Fruit fly (Drosophila melanogaster) S2 (cell line): ENCODE data around the gene Doa.

Source experiments
- CG8478 ChIP-seq: fragments of >200 bp; optimal IDR thresholded peaks from 2 replicates; lab custom pipeline; 2018
- CTCF ChIP-seq, 2 experiments: fragments of >200 bp; optimal IDR thresholded peaks; 2 replicates each; lab custom pipeline; 2018

The Doa gene

DNA sequence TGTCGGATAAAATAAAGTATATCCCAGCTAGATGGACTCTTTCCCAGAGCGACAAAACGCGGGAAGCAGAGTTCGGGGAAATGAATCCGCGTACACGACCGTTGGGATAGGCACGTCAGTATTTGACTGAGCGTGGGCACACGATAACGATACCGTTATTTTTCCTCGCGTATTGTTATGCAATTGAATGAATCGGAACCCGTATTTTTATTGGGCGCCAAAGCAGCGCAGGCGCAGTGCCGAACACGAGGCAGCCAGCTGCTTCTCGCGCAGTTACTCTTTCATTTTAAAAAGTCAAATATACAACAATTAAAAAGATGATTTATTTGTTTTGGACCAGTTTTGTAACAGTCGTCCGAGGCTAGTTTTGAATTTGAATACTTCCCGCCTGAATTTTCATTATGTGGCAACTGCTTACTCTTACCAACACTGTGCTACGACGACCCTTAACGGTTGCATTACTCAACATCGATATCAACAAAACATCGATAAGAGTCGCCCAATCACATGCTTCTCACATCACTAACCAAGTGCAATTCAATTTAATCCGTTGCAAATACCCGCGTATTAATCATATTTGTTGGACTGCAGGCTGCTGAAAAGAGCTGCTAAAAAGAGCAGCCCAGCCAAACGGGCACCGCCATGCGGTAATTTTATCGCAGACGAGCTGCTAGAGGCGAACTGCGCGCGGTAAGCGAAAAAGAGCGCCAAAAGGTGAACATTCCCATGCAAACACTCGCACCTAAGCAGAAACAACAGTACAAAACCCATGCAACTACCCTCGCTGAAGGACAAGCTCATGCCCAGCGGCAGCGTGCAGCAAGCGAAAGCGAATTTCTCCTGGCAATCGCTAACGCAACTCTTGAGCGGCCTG is at the start of gene Doa, which contains the start of gene CG33203:
Gene Doa, plus strand, starts transcription at position 515 of the 874 bp plus-strand sequence.
Gene CG33203, minus strand, starts transcription at position 151 of the 874 bp plus-strand sequence.
- TF ChIP-seq CG8478: no peak
- TF ChIP-seq CTCF (optimal IDR thresholded peaks at IDR 0.05; lab: Kevin White, UChicago): peak; percentile 38 to 43

DNA sequence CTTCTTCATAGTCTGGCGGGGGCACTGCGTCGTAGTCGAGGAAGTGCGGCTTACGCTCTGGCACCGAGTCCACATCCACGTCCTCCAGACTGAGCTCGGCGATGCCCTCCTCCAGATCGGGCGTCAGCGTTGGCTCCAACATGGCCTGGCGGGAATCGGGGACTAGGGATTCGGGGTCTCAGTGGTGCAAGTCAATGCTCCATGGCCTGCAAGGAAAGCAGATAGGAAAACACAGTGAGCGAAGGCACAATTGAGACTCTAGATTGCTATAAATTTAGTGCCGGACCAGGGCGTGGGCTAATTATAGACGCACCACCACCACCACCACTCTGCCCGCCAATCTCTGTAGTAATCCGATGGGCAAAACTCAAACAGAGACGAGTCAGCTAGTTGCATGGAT is 47.3 kb upstream of the Doa start:
- TF ChIP-seq CG8478: no peak
- no peak for TF ChIP-seq CTCF (optimal IDR thresholded peaks at IDR 0.05; lab: Kevin White, UChicago)

DNA sequence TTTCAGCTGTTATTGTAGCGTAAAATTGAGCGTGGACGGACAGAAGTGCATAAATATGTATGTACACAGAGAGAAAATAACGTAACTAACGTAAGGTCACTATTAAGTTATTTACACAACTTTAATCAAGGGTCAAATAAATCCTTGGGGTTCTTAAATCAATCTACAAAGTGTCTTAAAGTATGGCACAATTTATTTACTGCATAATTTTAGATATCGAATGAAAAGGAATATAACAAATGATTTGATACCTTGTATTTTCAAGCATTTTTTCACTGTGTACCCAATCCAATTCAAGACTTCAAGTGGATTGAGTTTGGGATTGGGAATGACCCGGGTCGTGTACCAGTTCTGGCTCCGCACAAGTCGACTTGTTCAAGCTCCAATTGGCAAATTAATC is 45.9 kb upstream of the Doa start:
- TF ChIP-seq CTCF (optimal IDR thresholded peaks at IDR 0.05; lab: Kevin White, UChicago) (no peak), CG8478 (no peak)

DNA sequence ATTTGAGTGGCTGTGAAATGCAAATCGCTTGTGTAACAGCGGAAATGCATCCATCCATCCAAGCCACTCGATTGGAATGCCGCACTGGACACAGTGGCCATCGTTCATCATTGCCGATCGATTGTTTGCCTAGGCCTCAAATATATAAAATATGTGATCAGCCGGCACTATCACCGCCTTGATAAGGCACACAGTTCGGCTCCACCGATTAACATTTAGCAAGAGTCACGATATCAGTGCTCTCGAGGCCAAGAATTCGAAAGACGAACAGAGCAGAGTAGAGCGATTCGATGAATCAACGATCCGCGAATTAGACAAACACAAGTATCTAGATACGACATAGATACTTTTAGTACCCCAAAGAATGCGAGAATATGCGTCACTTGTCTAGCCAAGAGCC is 45.4 kb upstream of the Doa start:
- no peak for TF ChIP-seq CG8478
- TF ChIP-seq CTCF (optimal IDR thresholded peaks at IDR 0.05; lab: Kevin White, UChicago): no peak

DNA sequence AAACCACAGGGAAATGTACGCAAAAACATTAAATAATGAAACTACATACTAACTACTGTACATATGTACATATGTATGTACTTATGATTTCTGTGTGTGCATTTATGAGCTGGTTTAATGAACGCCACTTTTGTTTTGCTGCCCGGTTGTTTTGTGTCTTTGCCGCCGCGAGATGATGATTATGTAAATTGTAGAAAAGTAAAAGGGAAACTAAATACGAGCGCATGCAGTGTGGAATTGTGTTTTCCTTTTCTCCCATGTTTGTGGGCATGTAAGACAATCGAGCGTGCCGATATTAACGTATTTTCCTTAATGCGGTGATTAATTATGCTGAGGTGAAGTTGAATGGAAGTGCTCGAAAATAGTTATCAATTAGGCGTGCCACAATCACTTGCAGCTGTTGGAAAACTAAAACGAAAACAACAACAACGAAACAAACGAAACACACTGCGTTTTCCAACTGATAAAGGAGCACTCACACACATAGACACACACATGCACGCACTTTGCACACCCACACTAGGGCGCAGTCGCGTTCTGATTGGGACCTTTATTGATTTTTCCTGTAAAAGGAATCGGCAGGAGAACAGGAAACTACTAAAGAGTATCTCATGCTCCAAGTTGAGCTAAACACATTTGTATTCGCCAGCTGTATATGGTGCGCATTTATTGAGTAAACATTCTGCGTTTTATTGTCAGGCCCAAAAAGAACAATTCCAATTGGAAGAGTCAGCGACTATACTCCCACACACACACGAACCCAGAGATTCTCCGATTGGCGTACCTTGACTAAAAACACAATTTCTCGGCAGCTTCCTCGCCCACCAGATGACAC is 43.9 kb upstream of the Doa start:
- TF ChIP-seq CG8478: no peak
- no peak for TF ChIP-seq CTCF (optimal IDR thresholded peaks at IDR 0.05; lab: Kevin White, UChicago)

DNA sequence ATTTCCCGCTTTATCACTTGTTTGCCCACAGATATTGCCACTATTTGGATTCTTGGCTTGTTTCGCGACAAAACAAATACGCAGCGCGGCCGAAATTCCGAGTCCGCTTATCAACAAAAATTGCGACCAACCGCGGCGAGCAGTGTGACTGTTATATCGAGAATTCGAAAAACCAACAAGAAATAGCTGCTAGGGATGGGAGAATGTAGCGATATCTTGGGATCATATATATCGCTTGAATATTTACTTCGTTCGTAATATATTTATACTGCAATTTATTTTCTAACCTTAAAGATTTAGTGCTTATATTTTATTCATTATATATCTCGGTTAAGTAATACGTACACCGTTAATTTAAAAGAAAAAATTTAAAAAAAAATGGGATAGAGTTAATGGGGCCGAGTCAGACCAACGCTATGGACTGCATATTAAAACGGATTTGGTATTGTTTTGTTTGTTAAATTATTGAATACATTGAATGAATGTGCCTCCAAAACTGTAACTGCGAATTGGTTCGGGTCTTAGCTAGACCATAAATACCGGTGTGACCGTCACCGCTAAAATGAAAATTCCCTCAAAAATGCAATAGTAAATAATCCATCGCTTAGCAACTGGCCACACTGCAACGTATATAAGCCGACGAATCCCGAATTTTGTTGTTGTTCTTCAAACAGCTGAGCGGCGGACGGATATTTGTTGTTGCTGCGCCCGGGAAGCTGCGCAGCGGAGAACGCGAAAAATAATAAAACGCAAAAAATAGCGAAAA is 43.1 kb upstream of the Doa start, which contains the start of the genes Apc and spg:
Gene Apc, minus strand, starts transcription at position 138 of the 766 bp plus-strand sequence.
Gene spg, plus strand, starts transcription at position 660 of the 766 bp plus-strand sequence.
- TF ChIP-seq CG8478: no peak
- peak; percentile 59 to 63 for TF ChIP-seq CTCF (optimal IDR thresholded peaks at IDR 0.05; lab: Kevin White, UChicago)

DNA sequence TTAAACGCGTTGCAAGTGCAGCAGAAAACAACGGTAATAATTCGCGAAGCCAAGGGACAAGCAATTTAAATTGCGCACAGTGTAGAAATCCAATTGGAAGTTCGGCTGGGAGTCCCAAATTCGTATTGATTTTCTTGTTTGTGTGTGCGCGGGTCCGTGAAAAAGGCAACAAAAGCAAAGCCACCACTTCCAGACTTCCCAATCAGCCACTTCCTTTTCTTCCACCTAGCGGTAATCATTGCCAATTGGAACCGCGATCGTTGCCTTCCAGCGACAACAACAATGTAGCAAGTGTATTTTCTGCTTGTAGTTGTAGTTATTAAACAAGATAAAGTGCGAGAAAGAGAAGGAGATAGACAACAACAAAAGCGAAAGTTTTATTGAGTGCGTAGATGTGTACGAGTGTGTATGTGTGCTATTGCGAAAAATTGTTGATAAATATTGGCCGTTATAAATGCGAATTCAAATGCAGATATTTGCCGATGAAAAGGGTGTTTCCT is 42.4 kb upstream of the Doa start:
- TF ChIP-seq CTCF (optimal IDR thresholded peaks at IDR 0.05; lab: Kevin White, UChicago) (no peak), CG8478 (no peak)

DNA sequence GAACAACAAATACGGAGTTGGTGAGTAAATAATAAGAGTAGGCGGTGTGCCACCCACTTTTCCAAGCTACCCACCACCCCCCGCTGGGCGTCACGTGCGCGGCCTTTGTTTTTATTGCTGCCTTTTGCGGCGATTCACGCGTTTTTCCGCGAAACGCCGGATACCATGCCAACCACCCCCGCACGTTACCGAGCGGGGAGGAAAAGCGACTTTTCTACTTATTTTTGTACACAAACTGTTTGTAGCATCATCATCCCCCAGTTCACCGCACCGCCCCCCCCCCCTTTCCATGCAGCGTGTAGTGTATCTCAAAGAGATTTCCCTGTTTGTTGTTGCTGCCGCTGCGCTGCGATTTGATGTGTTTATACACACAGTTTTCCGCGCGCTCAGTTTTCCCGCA is 41.9 kb upstream of the Doa start:
- TF ChIP-seq CG8478 (no peak), CTCF (optimal IDR thresholded peaks at IDR 0.05; lab: Kevin White, UChicago) (no peak)

DNA sequence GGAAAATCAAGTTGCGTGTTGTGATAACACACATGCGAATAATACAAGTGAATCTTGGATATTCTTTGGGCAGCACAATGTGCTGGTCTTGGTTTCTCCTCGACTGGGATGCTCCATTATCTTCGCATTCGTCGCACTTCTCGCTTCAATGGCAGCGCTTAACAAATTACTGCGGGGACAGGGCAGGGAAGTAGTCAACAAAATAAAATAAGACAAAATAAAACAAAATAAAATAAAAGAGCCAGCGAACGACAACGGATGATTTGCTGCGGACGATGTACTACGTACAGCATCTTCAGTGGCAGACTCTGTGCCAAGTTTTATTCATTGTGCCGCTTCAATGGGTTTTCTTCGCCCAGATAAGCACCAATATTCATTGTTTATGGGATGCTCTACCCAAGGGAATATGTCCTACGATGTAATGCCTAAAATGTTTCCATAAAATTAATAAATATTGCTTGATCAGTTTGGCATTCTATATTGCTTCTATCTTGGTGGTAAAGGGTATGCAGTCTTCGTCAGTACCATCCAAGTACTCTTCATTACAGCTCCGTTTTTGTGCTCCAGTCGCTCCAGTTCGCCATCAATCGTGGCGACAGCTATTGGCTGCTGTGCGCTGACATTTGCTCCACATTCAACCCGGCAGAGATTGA is 40.9 kb upstream of the Doa start:
- TF ChIP-seq CTCF (optimal IDR thresholded peaks at IDR 0.05; lab: Kevin White, UChicago) (no peak), CG8478 (no peak)

DNA sequence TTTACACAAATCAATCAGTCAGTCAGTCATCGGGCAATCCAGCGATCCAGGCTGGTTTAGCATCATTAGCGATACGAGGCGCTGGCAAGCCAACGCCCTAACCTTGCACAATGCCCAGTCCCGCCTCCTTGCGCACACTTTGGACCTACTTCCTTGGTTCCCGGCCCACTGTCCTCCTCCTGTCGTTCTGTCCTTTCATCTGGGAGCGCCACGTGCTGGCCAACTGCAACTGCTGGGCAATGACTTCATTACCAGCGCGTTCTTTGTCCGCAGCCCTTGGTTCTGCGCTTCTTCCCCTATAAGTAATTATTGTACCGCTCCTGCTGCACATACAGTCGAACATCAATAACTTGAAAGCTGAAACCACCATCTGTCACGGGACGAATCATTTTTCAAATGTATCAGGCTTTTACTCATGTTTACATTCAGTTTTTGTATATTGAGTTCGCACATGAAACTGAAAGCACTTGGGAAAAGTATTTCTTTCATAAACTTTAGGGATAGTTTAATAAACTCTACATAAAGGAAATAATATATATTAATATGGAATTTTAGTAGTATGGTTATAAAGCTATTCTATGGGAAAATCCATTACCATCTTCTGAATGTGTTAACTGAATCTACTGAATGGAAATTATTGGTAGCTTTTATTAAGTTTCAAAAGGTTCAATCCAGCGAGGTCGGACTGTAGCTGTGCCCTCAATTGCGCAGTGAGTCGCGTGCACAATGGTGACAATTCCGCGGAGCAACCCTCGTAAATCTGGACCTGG is 40.1 kb upstream of the Doa start:
- no peak for TF ChIP-seq CTCF (optimal IDR thresholded peaks at IDR 0.05; lab: Kevin White, UChicago)
- no peak for TF ChIP-seq CG8478

DNA sequence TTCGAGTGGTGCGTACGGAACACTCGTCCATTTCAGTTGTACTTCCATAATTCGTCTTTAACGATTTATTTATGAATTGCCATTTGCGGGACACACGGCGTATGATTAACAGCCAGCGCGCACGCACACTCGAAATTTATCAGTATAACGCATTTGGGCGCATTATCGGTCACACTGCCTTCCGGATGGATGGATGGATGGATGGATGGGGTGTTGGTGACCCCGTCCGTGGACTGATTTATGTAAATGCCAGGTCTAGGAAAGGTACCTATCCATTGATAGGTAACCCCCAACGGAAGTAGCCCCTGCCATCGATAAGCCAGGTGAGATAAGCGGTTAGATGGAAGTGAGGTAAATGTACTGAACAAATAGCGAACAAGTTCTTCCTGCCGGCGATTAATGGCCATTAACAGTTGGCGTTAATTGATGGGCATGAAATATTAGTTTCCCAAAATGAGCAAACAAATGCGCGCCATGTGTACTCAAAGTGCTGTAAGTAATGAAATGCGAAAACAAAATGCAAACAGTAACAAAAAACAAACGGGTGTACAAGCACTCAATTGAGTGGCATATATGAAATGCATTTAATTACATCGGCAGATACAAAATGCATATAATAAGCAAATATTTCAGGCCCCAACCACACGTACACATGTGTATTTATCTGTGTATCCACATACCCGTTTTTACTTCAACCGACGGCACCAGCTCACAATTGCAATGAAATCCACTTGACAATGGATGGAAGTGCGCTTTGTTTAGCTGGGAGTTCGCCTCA is 39.0 kb upstream of the Doa start:
- no peak for TF ChIP-seq CTCF (optimal IDR thresholded peaks at IDR 0.05; lab: Kevin White, UChicago)

DNA sequence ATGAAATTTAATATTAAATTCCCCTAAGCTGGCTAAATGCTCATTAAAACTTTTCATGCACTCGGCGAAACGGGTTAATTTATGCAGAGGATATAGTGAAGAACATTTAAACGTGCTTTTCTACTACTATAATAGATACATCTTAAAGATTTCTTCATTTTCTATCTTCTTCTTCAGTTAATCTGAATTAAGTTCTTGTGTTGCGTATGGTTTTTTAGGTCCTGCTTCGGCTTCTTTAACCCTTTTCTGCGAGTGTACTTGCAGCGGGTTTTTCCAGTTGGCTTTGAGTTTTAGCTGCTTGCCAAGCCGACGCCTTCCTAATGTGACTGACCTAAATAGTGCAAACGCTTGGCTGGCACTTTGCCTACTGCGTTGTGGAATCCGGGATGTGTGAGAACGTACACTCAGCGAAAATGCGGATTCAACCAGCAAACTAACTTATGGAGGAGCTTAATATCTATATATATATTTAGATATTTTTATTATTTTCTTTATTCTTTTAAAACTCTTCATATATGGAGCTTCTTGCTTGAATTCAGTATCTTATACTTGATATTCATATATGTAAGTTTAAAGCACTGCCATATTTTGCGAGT is 37.1 kb upstream of the Doa start:
- no peak for TF ChIP-seq CTCF (optimal IDR thresholded peaks at IDR 0.05; lab: Kevin White, UChicago)
- TF ChIP-seq CG8478: no peak

DNA sequence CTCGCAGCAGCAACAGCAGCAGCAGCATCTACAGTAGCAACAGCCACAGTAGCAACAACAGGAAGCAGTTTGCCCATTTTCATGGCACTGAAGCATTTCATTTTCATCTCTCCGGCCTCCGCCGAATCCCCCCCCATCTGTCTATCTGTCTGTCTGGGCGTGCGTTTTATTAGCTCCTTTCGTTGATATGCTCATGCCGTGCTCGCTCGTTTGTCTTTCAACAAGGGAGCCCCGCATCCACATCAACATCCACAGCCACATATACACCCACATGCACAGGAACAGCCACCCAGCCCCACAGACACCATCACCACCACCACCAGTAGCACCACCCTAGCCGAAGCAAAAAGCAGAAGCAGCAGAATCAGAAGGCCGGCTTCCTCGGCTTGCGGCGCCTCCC is 36.3 kb upstream of the Doa start:
- no peak for TF ChIP-seq CG8478
- TF ChIP-seq CTCF (optimal IDR thresholded peaks at IDR 0.05; lab: Kevin White, UChicago): no peak
